Worm (Caenorhabditis elegans) whole organism, young adult: ENCODE data around the gene srx-31.

Experiments used
- B0261.1 ChIP-seq: sonication (generic microtip); optimal IDR thresholded peaks from 2 replicates; lab custom pipeline; 2016; ENCODE audit warnings: mild to moderate bottlenecking, missing genetic modification characterization, moderate library complexity, missing compliant biosample characterization
- fkh-3 ChIP-seq: sonication (generic microtip); optimal IDR thresholded peaks from 2 replicates; lab custom pipeline; 2016; ENCODE audit warnings: mild to moderate bottlenecking, missing genetic modification characterization, missing compliant biosample characterization

DNA sequence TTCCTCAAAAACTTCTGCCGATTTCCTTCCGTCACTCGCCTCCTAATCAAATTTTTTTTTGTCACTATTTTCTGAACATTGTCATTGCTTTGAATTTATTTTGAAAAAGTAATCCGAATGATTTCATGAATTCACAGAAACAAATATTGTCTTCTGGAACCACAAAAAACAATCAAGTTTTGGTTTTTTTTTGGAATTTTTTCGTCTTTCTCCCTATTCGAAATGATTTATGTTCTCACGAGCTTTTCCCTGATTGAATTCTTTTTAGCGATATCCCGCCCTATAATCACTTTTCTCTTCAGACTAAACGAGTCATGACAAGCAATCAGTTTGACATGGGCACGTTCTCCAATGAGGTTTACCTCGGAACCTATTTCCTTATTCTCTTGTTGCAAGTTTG, 10.5 kb upstream of the srx-31 start, which contains the start of gene F41H8.1:
- TF ChIP-seq B0261.1 (tag; lab: Kevin White, UChicago) (no peak), fkh-3 (no peak)
